Worm (Caenorhabditis elegans): ENCODE measurements around the gene D1086.5.

Gene D1086.5

ce11 chrV:14074160-14074559 is 16.0 kb downstream of the D1086.5 start, which contains the start of gene D1086.11:
Gene D1086.11, plus strand, starts transcription at chrV:14074460.
- TF ChIP-seq dpff-1 (tag; optimal IDR thresholded peaks at IDR 0.05), result no peak
- no peak for TF ChIP-seq ztf-25 (GFP tag; IDR thresholded peaks at IDR 0.05)
- TF ChIP-seq athp-1 (tag; optimal IDR thresholded peaks at IDR 0.05), result no peak
- TF ChIP-seq F52B5.7 (tag; optimal IDR thresholded peaks at IDR 0.05), result no peak

DNA sequence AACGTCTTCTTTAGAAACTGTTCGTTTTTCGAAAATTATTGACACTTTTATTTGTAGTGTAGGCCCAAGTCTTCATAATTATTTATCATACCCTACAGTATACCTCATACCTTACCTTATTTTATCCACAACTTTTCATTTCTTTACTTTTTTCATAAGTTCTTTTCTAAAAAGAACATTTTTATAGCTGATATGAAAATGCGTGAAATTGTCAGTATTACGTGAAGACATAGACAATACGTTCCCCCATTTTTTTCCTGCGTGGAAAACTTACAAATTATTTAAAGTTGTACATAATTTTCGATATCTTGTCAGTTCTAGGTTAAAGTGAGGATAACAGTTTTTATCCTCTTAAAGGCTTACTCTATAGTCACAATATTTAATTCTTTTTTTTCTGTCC is 20.3 kb downstream of the D1086.5 start:
- TF ChIP-seq ceh-58 (GFP tag; IDR thresholded peaks at IDR 0.05) (no peak), unc-62 (GFP tag; optimal IDR thresholded peaks at IDR 0.05) (no peak), ceh-100 (GFP tag; IDR thresholded peaks at IDR 0.05) (no peak), ztf-26 (tag; optimal IDR thresholded peaks at IDR 0.05) (no peak), akir-1 (GFP tag; optimal IDR thresholded peaks at IDR 0.05) (no peak), mcd-1 (GFP tag; IDR thresholded peaks at IDR 0.05) (no peak), K12H6.12 (tag; optimal IDR thresholded peaks at IDR 0.05) (no peak), C06A6.2 (GFP tag; conservative IDR thresholded peaks at IDR 0.05) (no peak), tbp1 (GFP tag; optimal IDR thresholded peaks at IDR 0.05) (no peak), B0019.2 (GFP tag; conservative IDR thresholded peaks at IDR 0.05) (no peak), rcor-1 (GFP tag; IDR thresholded peaks at IDR 0.05) (no peak), B0336.3 (GFP tag; IDR thresholded peaks at IDR 0.05) (no peak)

DNA sequence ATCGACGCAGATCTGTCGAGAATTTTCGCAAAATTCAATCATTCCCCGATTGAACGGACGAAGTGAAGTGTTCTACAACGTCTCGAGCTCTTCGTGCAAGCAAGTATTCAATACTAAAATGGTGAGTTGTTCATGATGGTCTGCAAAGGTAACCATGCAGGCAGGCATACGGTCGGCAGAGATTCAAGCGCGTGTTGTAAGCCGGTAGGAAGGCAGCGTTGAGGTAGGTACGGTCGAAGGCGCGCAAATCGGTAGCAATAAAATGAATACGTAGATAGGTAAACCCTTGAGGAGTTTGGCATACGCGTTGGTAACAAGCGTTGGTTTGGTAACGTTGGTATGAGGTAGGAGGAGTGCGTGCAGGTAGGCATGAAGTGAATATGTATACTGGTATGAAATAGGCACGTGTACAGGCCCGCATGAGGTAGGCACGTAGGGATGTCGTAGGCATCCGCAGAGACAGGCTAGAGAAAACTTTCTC is 22.3 kb downstream of the D1086.5 start, which contains the start of gene D1086.17:
TSS of gene D1086.17 (plus strand) at position 51 of the 481 bp plus-strand sequence.
- TF ChIP-seq attf-5 (GFP tag; optimal IDR thresholded peaks at IDR 0.05), result no peak

ce11 chrV:14064422-14064821 is 25.7 kb downstream of the D1086.5 start, which contains the start of gene D1086.21:
Gene D1086.21, plus strand, starts transcription at chrV:14064722.
- TF ChIP-seq efl-1 (GFP tag; optimal IDR thresholded peaks at IDR 0.05) (no peak), ztf-26 (tag; optimal IDR thresholded peaks at IDR 0.05) (no peak), ceh-27 (GFP tag; optimal IDR thresholded peaks at IDR 0.05) (no peak), B0336.3 (GFP tag; IDR thresholded peaks at IDR 0.05) (no peak), nfyb-1 (GFP tag; IDR thresholded peaks at IDR 0.05) (no peak), repo-1 (tag; optimal IDR thresholded peaks at IDR 0.05) (no peak), F37B4.10 (GFP tag; IDR thresholded peaks at IDR 0.05) (no peak), T07F8.4 (tag; optimal IDR thresholded peaks at IDR 0.05) (no peak), dpl-1 (GFP tag; optimal IDR thresholded peaks at IDR 0.05) (no peak), ztf-25 (GFP tag; IDR thresholded peaks at IDR 0.05) (no peak), hmg-20 (GFP tag; IDR thresholded peaks at IDR 0.05) (no peak), nhr-27 (tag; optimal IDR thresholded peaks at IDR 0.05) (no peak), tbp1 (GFP tag; optimal IDR thresholded peaks at IDR 0.05) (no peak)

- no peak for TF ChIP-seq B0019.2 (GFP tag; conservative IDR thresholded peaks at IDR 0.05)
- TF ChIP-seq ceh-91 (GFP tag; IDR thresholded peaks at IDR 0.05), result no peak
- TF ChIP-seq hmg-20 (GFP tag; IDR thresholded peaks at IDR 0.05), result no peak
- no peak for TF ChIP-seq rec-8 (tag; optimal IDR thresholded peaks at IDR 0.05)
- TF ChIP-seq F52B5.7 (tag; optimal IDR thresholded peaks at IDR 0.05), result no peak
- no peak for TF ChIP-seq ZK185.1 (tag; optimal IDR thresholded peaks at IDR 0.05; ENCODE audit: poor library complexity, severe bottlenecking)
- no peak for TF ChIP-seq nfyb-1 (GFP tag; IDR thresholded peaks at IDR 0.05)
- no peak for TF ChIP-seq xnd-1 (tag; optimal IDR thresholded peaks at IDR 0.05)
- TF ChIP-seq gei-17 (GFP tag; optimal IDR thresholded peaks at IDR 0.05), result no peak
- TF ChIP-seq lag-1 (GFP tag; IDR thresholded peaks at IDR 0.05), result no peak
- no peak for TF ChIP-seq madf-10 (tag; optimal IDR thresholded peaks at IDR 0.05)
- TF ChIP-seq mes-4 (tag; optimal IDR thresholded peaks at IDR 0.05), result no peak
- no peak for TF ChIP-seq C17E4.6 (GFP tag; IDR thresholded peaks at IDR 0.05)
- no peak for TF ChIP-seq lin-40 (tag; optimal IDR thresholded peaks at IDR 0.05)
- TF ChIP-seq bed-2 (GFP tag; IDR thresholded peaks at IDR 0.05), result no peak
- TF ChIP-seq egl-44 (GFP tag; IDR thresholded peaks at IDR 0.05), result no peak
Observed at ce11 chrV:14063980-14064379, 26.2 kb downstream of the D1086.5 start.

Data from whole organism, young adult.